Worm (Caenorhabditis elegans): ENCODE results near the gene W02A2.9.

W02A2.9 gene

DNA sequence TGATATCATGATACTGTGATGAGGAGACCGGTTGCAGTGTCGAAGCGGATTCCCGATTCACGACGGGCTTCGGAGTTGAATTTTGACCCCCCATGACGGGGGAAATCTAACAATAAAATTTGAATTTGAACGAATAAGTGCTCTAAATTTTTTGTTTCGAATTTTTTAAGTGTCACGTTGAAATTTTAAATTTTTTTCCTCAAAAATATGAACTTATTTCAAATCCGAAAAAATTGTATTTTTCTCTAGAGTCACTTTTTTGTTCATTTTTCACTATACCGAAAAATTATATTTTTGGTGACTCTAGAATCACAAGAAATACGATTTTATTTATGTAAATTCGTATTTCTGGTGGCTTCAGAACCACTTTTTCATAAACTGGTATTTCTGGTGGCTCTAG is 11.0 kb downstream of the W02A2.9 start, which contains the start of gene W02A2.8:
Gene W02A2.8, minus strand, starts transcription at position 101 of the 400 bp plus-strand sequence.
- no peak for TF ChIP-seq mep-1 (tag; optimal IDR thresholded peaks at IDR 0.05)
- no peak for TF ChIP-seq unc-39 (tag; optimal IDR thresholded peaks at IDR 0.05)
- no peak for TF ChIP-seq blmp-1 (tag; optimal IDR thresholded peaks at IDR 0.05)
- TF ChIP-seq unc-62 (GFP tag; optimal IDR thresholded peaks at IDR 0.05), result no peak
- TF ChIP-seq nhr-76 (tag; optimal IDR thresholded peaks at IDR 0.05), result no peak
- TF ChIP-seq tbx-8 (GFP tag; optimal IDR thresholded peaks at IDR 0.05), result no peak
- TF ChIP-seq zip-8 (tag; optimal IDR thresholded peaks at IDR 0.05), result no peak
- TF ChIP-seq sptf-1 (tag; optimal IDR thresholded peaks at IDR 0.05), result no peak
- no peak for TF ChIP-seq snpc-4 (tag; optimal IDR thresholded peaks at IDR 0.05)
- no peak for TF ChIP-seq unc-120 (tag; optimal IDR thresholded peaks at IDR 0.05; ENCODE audit: poor library complexity, severe bottlenecking)
- no peak for TF ChIP-seq ceh-39 (tag; optimal IDR thresholded peaks at IDR 0.05)
- no peak for TF ChIP-seq ces-1 (GFP tag; optimal IDR thresholded peaks at IDR 0.05)
- no peak for TF ChIP-seq hlh-1 (tag; optimal IDR thresholded peaks at IDR 0.05)
- TF ChIP-seq drap-1 (GFP tag; optimal IDR thresholded peaks at IDR 0.05), result no peak
- TF ChIP-seq lin-32 (GFP tag; optimal IDR thresholded peaks at IDR 0.05), result no peak
- TF ChIP-seq mab-5 (tag; optimal IDR thresholded peaks at IDR 0.05), result no peak

DNA sequence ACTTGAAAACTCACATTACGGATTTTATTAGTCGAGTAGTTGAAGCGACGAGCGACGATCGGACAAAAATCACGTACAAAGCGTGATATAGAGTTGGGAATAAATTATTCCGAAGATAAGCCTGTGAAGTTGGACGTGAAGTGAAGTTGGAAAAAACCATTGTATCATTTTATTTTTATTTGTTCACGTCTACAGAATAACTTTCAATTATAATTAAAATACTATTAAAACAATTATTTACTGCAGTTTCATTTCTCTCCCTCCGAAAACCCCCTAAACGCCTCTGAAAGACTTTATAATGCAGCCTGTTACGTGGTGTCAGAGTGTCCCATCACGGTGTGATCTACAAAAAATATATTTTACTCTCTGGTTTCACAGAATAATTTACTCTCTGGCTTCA is 12.7 kb downstream of the W02A2.9 start, which contains the start of gene Y62E10A.3:
Gene Y62E10A.3, minus strand, starts transcription at position 101 of the 400 bp plus-strand sequence.
- TF ChIP-seq ceh-43 (GFP tag; optimal IDR thresholded peaks at IDR 0.05) (no peak), unc-39 (tag; optimal IDR thresholded peaks at IDR 0.05) (no peak), hlh-1 (tag; optimal IDR thresholded peaks at IDR 0.05) (no peak), nhr-2 (tag; optimal IDR thresholded peaks at IDR 0.05) (no peak), sptf-1 (tag; optimal IDR thresholded peaks at IDR 0.05) (no peak), flh-1 (GFP tag; optimal IDR thresholded peaks at IDR 0.05) (no peak), ceh-83 (GFP tag; optimal IDR thresholded peaks at IDR 0.05) (no peak), snpc-4 (tag; optimal IDR thresholded peaks at IDR 0.05) (no peak), tbx-8 (GFP tag; optimal IDR thresholded peaks at IDR 0.05) (no peak), sem-2 (GFP tag; optimal IDR thresholded peaks at IDR 0.05) (no peak), unc-62 (GFP tag; optimal IDR thresholded peaks at IDR 0.05) (no peak), ztf-11 (tag; optimal IDR thresholded peaks at IDR 0.05) (no peak), unc-120 (tag; optimal IDR thresholded peaks at IDR 0.05; ENCODE audit: poor library complexity, severe bottlenecking) (no peak), ces-1 (GFP tag; optimal IDR thresholded peaks at IDR 0.05) (no peak), ham-2 (GFP tag; optimal IDR thresholded peaks at IDR 0.05) (no peak), elt-3 (tag; optimal IDR thresholded peaks at IDR 0.05) (no peak), lin-32 (GFP tag; optimal IDR thresholded peaks at IDR 0.05) (no peak), mab-5 (tag; optimal IDR thresholded peaks at IDR 0.05) (no peak), drap-1 (GFP tag; optimal IDR thresholded peaks at IDR 0.05) (no peak)

DNA sequence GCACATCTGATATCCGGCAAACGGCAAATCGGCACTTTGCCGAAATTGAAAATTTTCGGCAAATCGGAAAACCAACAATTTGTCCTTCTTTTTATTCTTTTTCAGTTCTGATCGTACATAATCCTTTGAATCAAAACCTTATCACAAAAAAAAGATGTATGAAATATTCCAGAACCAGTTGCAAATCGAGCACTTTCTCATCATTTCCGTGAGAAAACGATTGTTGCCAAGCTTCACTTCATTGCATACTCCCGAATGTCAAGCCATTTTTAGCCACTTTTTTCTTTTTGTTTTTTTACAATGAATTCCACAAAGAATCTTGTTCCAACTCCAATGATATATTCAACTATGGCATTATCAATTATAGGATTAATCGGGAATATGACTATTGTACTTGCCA is 17.4 kb downstream of the W02A2.9 start, which contains the start of gene srsx-25:
Gene srsx-25, plus strand, starts transcription at position 301 of the 400 bp plus-strand sequence.
- no peak for TF ChIP-seq lin-32 (GFP tag; optimal IDR thresholded peaks at IDR 0.05)
- no peak for TF ChIP-seq flh-1 (GFP tag; optimal IDR thresholded peaks at IDR 0.05)
- TF ChIP-seq ceh-39 (tag; optimal IDR thresholded peaks at IDR 0.05), result no peak
- TF ChIP-seq ham-2 (GFP tag; optimal IDR thresholded peaks at IDR 0.05), result no peak
- no peak for TF ChIP-seq hlh-1 (tag; optimal IDR thresholded peaks at IDR 0.05)
- no peak for TF ChIP-seq elt-1 (tag; optimal IDR thresholded peaks at IDR 0.05; ENCODE audit: borderline replicate concordance, insufficient read depth)
- TF ChIP-seq unc-62 (GFP tag; optimal IDR thresholded peaks at IDR 0.05), result no peak
- TF ChIP-seq elt-3 (tag; optimal IDR thresholded peaks at IDR 0.05), result no peak
- TF ChIP-seq mab-5 (tag; optimal IDR thresholded peaks at IDR 0.05), result no peak
- TF ChIP-seq snpc-4 (tag; optimal IDR thresholded peaks at IDR 0.05), result no peak
- TF ChIP-seq nhr-12 (tag; optimal IDR thresholded peaks at IDR 0.05), result no peak
- no peak for TF ChIP-seq unc-39 (tag; optimal IDR thresholded peaks at IDR 0.05)
- no peak for TF ChIP-seq pha-4 (tag; optimal IDR thresholded peaks at IDR 0.05)
- TF ChIP-seq sptf-1 (tag; optimal IDR thresholded peaks at IDR 0.05), result no peak

DNA sequence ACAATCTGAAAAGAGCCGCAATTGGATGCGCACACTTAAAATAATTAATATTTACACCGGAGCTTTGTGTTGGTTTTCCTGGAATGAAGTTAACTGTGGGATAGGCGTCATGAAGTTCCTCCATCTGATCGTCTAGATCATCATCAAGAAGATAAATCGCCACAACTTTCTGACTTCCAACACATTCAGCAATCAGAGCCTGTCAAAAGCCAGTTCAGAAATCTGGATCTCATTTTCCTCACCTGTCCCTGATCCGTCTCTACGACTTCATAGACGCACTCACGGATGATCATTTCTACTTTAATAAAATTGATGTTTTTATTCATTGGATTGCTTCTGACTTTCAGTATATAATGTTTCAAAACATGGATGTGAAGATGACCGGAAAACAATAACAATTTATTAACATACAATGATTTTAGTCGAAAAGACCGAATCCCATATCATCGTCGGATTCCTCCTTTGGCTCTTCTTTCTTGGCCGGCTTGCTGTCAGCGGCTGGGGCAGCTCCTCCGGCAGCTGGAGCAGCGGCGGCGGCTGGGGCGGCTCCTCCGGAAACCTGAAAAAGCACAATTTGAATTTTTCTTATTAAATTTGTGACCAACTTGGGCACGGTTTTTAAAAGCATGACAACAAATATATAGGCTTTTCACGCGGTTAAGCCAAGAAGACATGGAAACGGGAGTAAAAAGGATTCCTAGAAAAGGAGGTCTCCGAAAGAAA is 21.8 kb downstream of the W02A2.9 start, which contains the start of gene agt-1:
Gene agt-1, minus strand, starts transcription at position 293 of the 723 bp plus-strand sequence.
- TF ChIP-seq pha-4 (tag; optimal IDR thresholded peaks at IDR 0.05), result no peak
- no peak for TF ChIP-seq ces-1 (GFP tag; optimal IDR thresholded peaks at IDR 0.05)
- TF ChIP-seq mls-2 (tag; optimal IDR thresholded peaks at IDR 0.05), result no peak
- no peak for TF ChIP-seq hlh-1 (tag; optimal IDR thresholded peaks at IDR 0.05)
- TF ChIP-seq ceh-39 (tag; optimal IDR thresholded peaks at IDR 0.05), result no peak
- TF ChIP-seq lin-32 (GFP tag; optimal IDR thresholded peaks at IDR 0.05), result no peak
- no peak for TF ChIP-seq lsy-2 (tag; optimal IDR thresholded peaks at IDR 0.05)
- no peak for TF ChIP-seq sptf-1 (tag; optimal IDR thresholded peaks at IDR 0.05)
- TF ChIP-seq nhr-237 (tag; optimal IDR thresholded peaks at IDR 0.05), result no peak
- no peak for TF ChIP-seq elt-1 (tag; optimal IDR thresholded peaks at IDR 0.05; ENCODE audit: borderline replicate concordance, insufficient read depth)
- no peak for TF ChIP-seq lin-13 (tag; optimal IDR thresholded peaks at IDR 0.05)
- no peak for TF ChIP-seq blmp-1 (tag; optimal IDR thresholded peaks at IDR 0.05)
- TF ChIP-seq bed-3 (GFP tag; optimal IDR thresholded peaks at IDR 0.05), result no peak
- no peak for TF ChIP-seq ztf-11 (tag; optimal IDR thresholded peaks at IDR 0.05)
- TF ChIP-seq tbx-8 (GFP tag; optimal IDR thresholded peaks at IDR 0.05), result no peak
- no peak for TF ChIP-seq drap-1 (GFP tag; optimal IDR thresholded peaks at IDR 0.05)
- no peak for TF ChIP-seq mep-1 (tag; optimal IDR thresholded peaks at IDR 0.05)
- no peak for TF ChIP-seq snpc-4 (tag; optimal IDR thresholded peaks at IDR 0.05)
- TF ChIP-seq unc-62 (GFP tag; optimal IDR thresholded peaks at IDR 0.05), result no peak
- no peak for TF ChIP-seq elt-3 (tag; optimal IDR thresholded peaks at IDR 0.05)

All from whole organism, mixed stage, embryonic.